Fruit fly (Drosophila melanogaster): ENCODE measurements around the gene Ir94b.

Gene Ir94b

dm6 chr3R:22139113-22139512, 22.1 kb upstream of the Ir94b start (continued):
- TF ChIP-seq inv (GFP tag; IDR thresholded peaks at IDR 0.05; ENCODE audit: partially characterized antibody), result no peak
- TF ChIP-seq Meics (GFP tag; optimal IDR thresholded peaks at IDR 0.05), result peak; percentile 48
- TF ChIP-seq sim (GFP tag; IDR thresholded peaks at IDR 0.05), result peak; percentile 56; the same call in 1 of the 2 replicates
- peak; percentile 35 for TF ChIP-seq Hr3 (GFP tag; optimal IDR thresholded peaks at IDR 0.05)
- peak; percentile 63 for TF ChIP-seq jing (GFP tag; optimal IDR thresholded peaks at IDR 0.05)
- TF ChIP-seq fu2 (GFP tag; optimal IDR thresholded peaks at IDR 0.05), result no peak
- no peak for TF ChIP-seq CG1792 (GFP tag; optimal IDR thresholded peaks at IDR 0.05)
- TF ChIP-seq CG7963 (GFP tag; IDR thresholded peaks at IDR 0.05; ENCODE audit: partially characterized antibody), result no peak
- TF ChIP-seq nau (GFP tag; optimal IDR thresholded peaks at IDR 0.05), result no peak
- no peak for TF ChIP-seq CG4328 (GFP tag; optimal IDR thresholded peaks at IDR 0.05)
- TF ChIP-seq CG18619 (GFP tag; optimal IDR thresholded peaks at IDR 0.05), result peak; percentile 36
- TF ChIP-seq row (GFP tag; IDR thresholded peaks at IDR 0.05), result peak; percentile 31; the same call in 2 of the 3 replicates
- TF ChIP-seq sob (GFP tag; IDR thresholded peaks at IDR 0.05), result peak; percentile 53
- 0 out of 3 replicates have a peak, but pooled peaks have one; percentile 35 for TF ChIP-seq jigr1 (GFP tag; IDR thresholded peaks at IDR 0.05)
- peak; percentile 52 for TF ChIP-seq Max (GFP tag; optimal IDR thresholded peaks at IDR 0.05)
- TF ChIP-seq otp (GFP tag; IDR thresholded peaks at IDR 0.05), result peak; percentile 79; the same call in 2 of the 3 replicates
- TF ChIP-seq Pdp1 (GFP tag; optimal IDR thresholded peaks at IDR 0.05), result peak; percentile 50 to 60
- peak; percentile 75 for TF ChIP-seq phol (tag; optimal IDR thresholded peaks at IDR 0.05)
- TF ChIP-seq kni (GFP tag; optimal IDR thresholded peaks at IDR 0.05), result no peak
- peak; percentile 42 for TF ChIP-seq CG9876 (GFP tag; optimal IDR thresholded peaks at IDR 0.05)
- TF ChIP-seq MTF-1 (GFP tag; optimal IDR thresholded peaks at IDR 0.05; ENCODE audit: borderline replicate concordance), result peak; percentile 25
- peak; percentile 46 for TF ChIP-seq Neu2 (GFP tag; optimal IDR thresholded peaks at IDR 0.05; ENCODE audit: borderline replicate concordance)
- no peak for TF ChIP-seq usp (GFP tag; optimal IDR thresholded peaks at IDR 0.05)
- no peak for TF ChIP-seq pzg (GFP tag; optimal IDR thresholded peaks at IDR 0.05)
- TF ChIP-seq cad (GFP tag; optimal IDR thresholded peaks at IDR 0.05), result no peak
- TF ChIP-seq Trl (optimal IDR thresholded peaks at IDR 0.05), result no peak
- TF ChIP-seq Trl (GFP tag; optimal IDR thresholded peaks at IDR 0.05), result peak; percentile 65
- peak; percentile 19 for TF ChIP-seq CTCF (GFP tag; optimal IDR thresholded peaks at IDR 0.05)
- TF ChIP-seq CG7928 (GFP tag; optimal IDR thresholded peaks at IDR 0.05), result no peak
- TF ChIP-seq CG7839 (tag; optimal IDR thresholded peaks at IDR 0.05), result peak; percentile 70
- no peak for TF ChIP-seq crp (GFP tag; optimal IDR thresholded peaks at IDR 0.05)
- peak; percentile 72; the same call in 1 of the 3 replicates for TF ChIP-seq CG34422 (GFP tag; IDR thresholded peaks at IDR 0.05)
- TF ChIP-seq CG34376 (GFP tag; optimal IDR thresholded peaks at IDR 0.05), result no peak
- peak; percentile 76 for TF ChIP-seq H2.0 (GFP tag; IDR thresholded peaks at IDR 0.05)
- TF ChIP-seq E2f2 (GFP tag; IDR thresholded peaks at IDR 0.05), result peak; percentile 50; the same call in 1 of the 2 replicates
- peak; percentile 38 for TF ChIP-seq CG33213 (GFP tag; optimal IDR thresholded peaks at IDR 0.05)
- TF ChIP-seq fru (optimal IDR thresholded peaks at IDR 0.05), result no peak
- TF ChIP-seq peb (GFP tag; IDR thresholded peaks at IDR 0.05), result 0 out of 2 replicates have a peak, but pooled peaks have one; percentile 64
- no peak for TF ChIP-seq rib (GFP tag; IDR thresholded peaks at IDR 0.05)
- TF ChIP-seq MESR4 (GFP tag; optimal IDR thresholded peaks at IDR 0.05), result no peak
- TF ChIP-seq NFAT (GFP tag; IDR thresholded peaks at IDR 0.05), result no peak
- TF ChIP-seq CG8089 (GFP tag; optimal IDR thresholded peaks at IDR 0.05), result peak; percentile 42
- no peak for TF ChIP-seq slou (GFP tag; optimal IDR thresholded peaks at IDR 0.05)
- TF ChIP-seq CG12942 (GFP tag; optimal IDR thresholded peaks at IDR 0.05), result peak; percentile 33
- no peak for TF ChIP-seq CG4617 (GFP tag; optimal IDR thresholded peaks at IDR 0.05; ENCODE audit: borderline replicate concordance)
- TF ChIP-seq toy (GFP tag; IDR thresholded peaks at IDR 0.05), result no peak
- TF ChIP-seq esg (GFP tag; conservative IDR thresholded peaks at IDR 0.05), result peak; percentile 66
- peak; percentile 72 for TF ChIP-seq CG10366 (GFP tag; IDR thresholded peaks at IDR 0.05)
- no peak for TF ChIP-seq bowl (GFP tag; IDR thresholded peaks at IDR 0.05)
- no peak for TF ChIP-seq CG12299 (tag; optimal IDR thresholded peaks at IDR 0.05)
- TF ChIP-seq Ravus (GFP tag; IDR thresholded peaks at IDR 0.05), result no peak; the same call in 1 of the 2 replicates
- peak; percentile 60 for TF ChIP-seq onecut (GFP tag; IDR thresholded peaks at IDR 0.05)

All from whole organism, embryonic.